Fruit fly (Drosophila melanogaster) whole organism, embryonic: Measurements from ENCODE around the gene CG34309.

ENCODE experiments used
- CG10267 ChIP-seq: fragments of 200-800 bp; sonication (Bioruptor generic); optimal IDR thresholded peaks from 2 replicates; lab custom pipeline; 2018; ENCODE audit warnings: missing biosample characterization, mild to moderate bottlenecking, missing genetic modification characterization, moderate library complexity
- CG11093 ChIP-seq: fragments of 200-800 bp; sonication (Bioruptor generic); IDR thresholded peaks from 3 replicates; pipeline ENCODE4 v1.3.6; 2022; ENCODE audit warnings: missing biosample characterization, missing genetic modification characterization
- CG11504 ChIP-seq: fragments of 200-800 bp; sonication (Bioruptor generic); optimal IDR thresholded peaks from 3 replicates; lab custom pipeline; 2019; ENCODE audit warnings: missing biosample characterization, mild to moderate bottlenecking, missing genetic modification characterization, moderate library complexity
- CG13287 ChIP-seq: fragments of 200-800 bp; sonication (Bioruptor generic); IDR thresholded peaks from 2 replicates; pipeline ENCODE4 v1.3.6; 2022; ENCODE audit warnings: missing biosample characterization, missing genetic modification characterization; ENCODE audit not compliant: partially characterized antibody
- CG17359 ChIP-seq: fragments of 200-800 bp; sonication (Bioruptor generic); optimal IDR thresholded peaks from 3 replicates; lab custom pipeline; 2018; ENCODE audit warnings: missing biosample characterization, mild to moderate bottlenecking, missing genetic modification characterization, moderate library complexity
- CG17612 ChIP-seq: fragments of 200-800 bp; sonication (Bioruptor generic); IDR thresholded peaks from 2 replicates; pipeline ENCODE4 v1.3.6; 2022; ENCODE audit warnings: missing biosample characterization, missing genetic modification characterization
- CG17829 ChIP-seq: fragments of 200-800 bp; optimal IDR thresholded peaks from 2 replicates; lab custom pipeline; 2019; ENCODE audit warnings: missing biosample characterization, mild to moderate bottlenecking, missing genetic modification characterization, moderate library complexity
- CG2116 ChIP-seq: fragments of 200-800 bp; sonication (Bioruptor generic); optimal IDR thresholded peaks from 3 replicates; lab custom pipeline; 2018; ENCODE audit warnings: missing biosample characterization, mild to moderate bottlenecking, missing genetic modification characterization
- CG2875 ChIP-seq: fragments of 200-800 bp; sonication (Bioruptor generic); optimal IDR thresholded peaks from 2 replicates; lab custom pipeline; 2017; ENCODE audit warnings: missing biosample characterization, mild to moderate bottlenecking, missing genetic modification characterization, missing genetic modification reagents
- CG34376 ChIP-seq: fragments of 200-800 bp; sonication (Bioruptor generic); optimal IDR thresholded peaks from 2 replicates; lab custom pipeline; 2018; ENCODE audit warnings: missing biosample characterization, mild to moderate bottlenecking, missing genetic modification characterization
- CG4617 ChIP-seq: fragments of 200-800 bp; sonication (Bioruptor generic); optimal IDR thresholded peaks from 3 replicates; lab custom pipeline; 2016; ENCODE audit warnings: missing biosample characterization, missing genetic modification characterization, borderline replicate concordance
- CG4730 ChIP-seq: fragments of 200-800 bp; sonication (Bioruptor generic); IDR thresholded peaks from 2 replicates; pipeline ENCODE4 v1.3.6; 2022; ENCODE audit warnings: missing biosample characterization, missing genetic modification characterization
- CG6175 ChIP-seq: fragments of 200-800 bp; sonication (Bioruptor generic); IDR thresholded peaks from 3 replicates; pipeline ENCODE4 v1.3.6; 2022; ENCODE audit warnings: missing biosample characterization, missing genetic modification characterization
- CG6689 ChIP-seq: fragments of 200-800 bp; sonication (Bioruptor generic); IDR thresholded peaks from 2 replicates; pipeline ENCODE4 v1.3.6; 2022; ENCODE audit warnings: missing biosample characterization, missing genetic modification characterization
- CG6791 ChIP-seq: fragments of 200-800 bp; sonication (Bioruptor generic); IDR thresholded peaks from 3 replicates; pipeline ENCODE4 v1.3.6; 2022; ENCODE audit warnings: missing biosample characterization, missing genetic modification characterization; ENCODE audit not compliant: partially characterized antibody
- CG7745 ChIP-seq: fragments of 200-800 bp; sonication (Bioruptor generic); optimal IDR thresholded peaks from 2 replicates; lab custom pipeline; 2018; ENCODE audit warnings: missing biosample characterization, mild to moderate bottlenecking, missing genetic modification characterization, moderate library complexity
- CG8089 ChIP-seq: fragments of 200-800 bp; sonication (Bioruptor generic); optimal IDR thresholded peaks from 3 replicates; lab custom pipeline; 2016; ENCODE audit warnings: missing biosample characterization, missing genetic modification characterization
- CG8478 ChIP-seq: fragments of >200 bp; optimal IDR thresholded peaks from 2 replicates; lab custom pipeline; 2018
- Dfd ChIP-seq, 2 experiments: fragments of >200 bp; optimal IDR thresholded peaks; 2 replicates each; lab custom pipeline; 2017; ENCODE audit warnings: missing biosample characterization in 2 of 2, missing genetic modification characterization in 2 of 2
- Dll ChIP-seq: fragments of 200-800 bp; sonication (Bioruptor generic); IDR thresholded peaks from 4 replicates; pipeline ENCODE4 v1.3.6; 2022; ENCODE audit warnings: missing biosample characterization, missing genetic modification characterization; ENCODE audit not compliant: partially characterized antibody
- HLH4C ChIP-seq: fragments of 200-800 bp; sonication (Bioruptor generic); IDR thresholded peaks from 3 replicates; pipeline ENCODE4 v1.3.6; 2022; ENCODE audit warnings: missing biosample characterization, missing genetic modification characterization; ENCODE audit not compliant: partially characterized antibody
- HmgZ ChIP-seq: fragments of 200-800 bp; sonication (Bioruptor generic); optimal IDR thresholded peaks from 2 replicates; lab custom pipeline; 2018; ENCODE audit warnings: missing biosample characterization, mild to moderate bottlenecking, missing genetic modification characterization
- MBD-R2 ChIP-seq: fragments of 200-800 bp; sonication (Bioruptor generic); IDR thresholded peaks from 2 replicates; pipeline ENCODE4 v1.3.6; 2022; ENCODE audit warnings: missing biosample characterization, missing genetic modification characterization
- Nf-YB ChIP-seq: fragments of 200-800 bp; sonication (Bioruptor generic); optimal IDR thresholded peaks from 3 replicates; lab custom pipeline; 2019; ENCODE audit warnings: missing biosample characterization, mild to moderate bottlenecking, missing genetic modification characterization, moderate library complexity
- Nf-YC ChIP-seq: fragments of 200-800 bp; optimal IDR thresholded peaks from 3 replicates; lab custom pipeline; 2019; ENCODE audit warnings: missing biosample characterization, mild to moderate bottlenecking, missing genetic modification characterization, moderate library complexity
- Spps ChIP-seq: fragments of 200-800 bp; sonication (Bioruptor generic); optimal IDR thresholded peaks from 2 replicates; lab custom pipeline; 2018; ENCODE audit warnings: missing biosample characterization, mild to moderate bottlenecking, missing genetic modification characterization
- ara ChIP-seq: fragments of 200-800 bp; sonication (Bioruptor generic); IDR thresholded peaks from 2 replicates; pipeline ENCODE4 v1.3.6; 2022; ENCODE audit warnings: missing biosample characterization, missing genetic modification characterization
- cg ChIP-seq: fragments of 200-800 bp; sonication (Bioruptor generic); optimal IDR thresholded peaks from 3 replicates; lab custom pipeline; 2019; ENCODE audit warnings: missing biosample characterization, mild to moderate bottlenecking, missing genetic modification characterization, moderate library complexity
- ci ChIP-seq: fragments of 200-800 bp; sonication (Bioruptor generic); IDR thresholded peaks from 3 replicates; pipeline ENCODE4 v1.3.6; 2022; ENCODE audit warnings: missing biosample characterization, missing genetic modification characterization
- cwo ChIP-seq: fragments of 200-800 bp; sonication (Bioruptor generic); optimal IDR thresholded peaks from 3 replicates; lab custom pipeline; 2017; ENCODE audit warnings: missing biosample characterization, missing genetic modification characterization, mild to moderate bottlenecking, moderate library complexity, missing genetic modification reagents
- dimm ChIP-seq: fragments of 200-800 bp; sonication (Bioruptor generic); IDR thresholded peaks from 2 replicates; pipeline ENCODE4 v1.3.6; 2022; ENCODE audit warnings: missing biosample characterization, missing genetic modification characterization
- gce ChIP-seq: fragments of 200-800 bp; sonication (Bioruptor generic); IDR thresholded peaks from 3 replicates; pipeline ENCODE4 v1.3.6; 2022; ENCODE audit warnings: missing biosample characterization, missing genetic modification characterization
- gfzf ChIP-seq: fragments of 200-800 bp; sonication (Bioruptor generic); optimal IDR thresholded peaks from 2 replicates; lab custom pipeline; 2016; ENCODE audit warnings: missing biosample characterization, mild to moderate bottlenecking, missing genetic modification characterization, moderate library complexity
- gt ChIP-seq: fragments of 200-800 bp; sonication (Bioruptor generic); IDR thresholded peaks from 2 replicates; pipeline ENCODE4 v1.3.6; 2022; ENCODE audit warnings: missing biosample characterization, missing genetic modification characterization
- h ChIP-seq: fragments of >200 bp; optimal IDR thresholded peaks from 2 replicates; lab custom pipeline; 2017
- kni ChIP-seq: fragments of 200-800 bp; sonication (Bioruptor generic); optimal IDR thresholded peaks from 3 replicates; lab custom pipeline; 2017; ENCODE audit warnings: mild to moderate bottlenecking, missing biosample characterization, missing genetic modification reagents, missing genetic modification characterization
- lov ChIP-seq, 2 experiments: fragments of 200-800 bp in 1 of 2; fragments of >200 bp in 1 of 2; sonication (Bioruptor generic) in 1 of 2; IDR thresholded peaks in 1 of 2; optimal IDR thresholded peaks in 1 of 2; 2 replicates in 1 of 2; 3 replicates in 1 of 2; pipeline versions ENCODE4 v1.3.6 to Lab custom; 2017 to 2022; ENCODE audit warnings: missing biosample characterization in 1 of 2, missing genetic modification characterization in 1 of 2
- mld ChIP-seq: fragments of 200-800 bp; sonication (Bioruptor generic); IDR thresholded peaks from 3 replicates; pipeline ENCODE4 v1.3.6; 2022; ENCODE audit warnings: missing biosample characterization, missing genetic modification characterization; ENCODE audit not compliant: partially characterized antibody
- nerfin-2 ChIP-seq: fragments of 200-800 bp; sonication (Bioruptor generic); IDR thresholded peaks from 2 replicates; pipeline ENCODE4 v1.3.6; 2022; ENCODE audit warnings: missing biosample characterization, missing genetic modification characterization; ENCODE audit not compliant: partially characterized antibody
- psq ChIP-seq: fragments of 200-800 bp; sonication (Bioruptor generic); optimal IDR thresholded peaks from 2 replicates; lab custom pipeline; 2017; ENCODE audit warnings: missing biosample characterization, missing genetic modification characterization
- scrt ChIP-seq: fragments of 200-800 bp; sonication (Bioruptor generic); optimal IDR thresholded peaks from 2 replicates; lab custom pipeline; 2018; ENCODE audit warnings: missing biosample characterization, mild to moderate bottlenecking, missing genetic modification characterization, moderate library complexity
- sna ChIP-seq: fragments of 200-800 bp; sonication (Bioruptor generic); IDR thresholded peaks from 2 replicates; pipeline ENCODE4 v1.3.6; 2022; ENCODE audit warnings: missing biosample characterization, missing genetic modification characterization; ENCODE audit not compliant: partially characterized antibody
- sr ChIP-seq: fragments of 200-800 bp; sonication (Bioruptor generic); IDR thresholded peaks from 3 replicates; pipeline ENCODE4 v1.3.6; 2022; ENCODE audit warnings: missing biosample characterization, missing genetic modification characterization
- tna ChIP-seq: fragments of 200-800 bp; sonication (Bioruptor generic); IDR thresholded peaks from 2 replicates; pipeline ENCODE4 v1.3.6; 2022; ENCODE audit warnings: missing biosample characterization, missing genetic modification characterization; ENCODE audit not compliant: partially characterized antibody
- trem ChIP-seq: fragments of 200-800 bp; optimal IDR thresholded peaks from 3 replicates; lab custom pipeline; 2019; ENCODE audit warnings: missing biosample characterization, mild to moderate bottlenecking, missing genetic modification characterization, moderate library complexity

CG34309 gene

dm6 chr3R:13388160-13388870, 15.9 kb downstream of the CG34309 start, which contains the start of gene CG9799 (continued):
- TF ChIP-seq nerfin-2 (GFP tag; lab: Robert Waterston, UW) (peak; percentile 32; the same call in 1 of the 2 replicates), gce (GFP tag; lab: Robert Waterston, UW) (peak; percentile 7; the same call in 1 of the 3 replicates), CG17612 (GFP tag; lab: Robert Waterston, UW) (0 out of 2 replicates have a peak, but pooled peaks have one; percentile 10), ara (GFP tag; lab: Robert Waterston, UW) (0 out of 2 replicates have a peak, but pooled peaks have one; percentile 21), Dll (GFP tag; lab: Robert Waterston, UW) (peak; percentile 43; the same call in 1 of the 4 replicates), trem (peak; percentile 32), CG11093 (0 out of 3 replicates have a peak, but pooled peaks have one; percentile 44), CG17359 (tag; lab: Kevin White, UChicago) (no peak), gfzf (GFP tag; lab: Kevin White, UChicago) (peak; percentile 77), tna (0 out of 2 replicates have a peak, but pooled peaks have one; percentile 8), CG4730 (GFP tag; lab: Robert Waterston, UW) (no peak), CG2875 (GFP tag; lab: Kevin White, UChicago) (no peak), MBD-R2 (peak; percentile 42; the same call in 1 of the 2 replicates), Spps (tag; lab: Kevin White, UChicago) (no peak), sna (0 out of 2 replicates have a peak, but pooled peaks have one; percentile 14), mld (0 out of 3 replicates have a peak, but pooled peaks have one; percentile 14), HmgZ (tag; lab: Kevin White, UChicago) (peak; percentile 4), scrt (peak; percentile 9), CG6175 (peak; percentile 53; the same call in 1 of the 3 replicates), lov (optimal IDR thresholded peaks at IDR 0.05; lab: Kevin White, UChicago) (no peak), lov (GFP tag; IDR thresholded peaks at IDR 0.05; lab: Robert Waterston, UW) (peak; percentile 90), CG4617 (peak; percentile 44), CG10267 (tag; lab: Kevin White, UChicago) (peak; percentile 22), gt (GFP tag; lab: Robert Waterston, UW) (peak; percentile 42; the same call in 1 of the 2 replicates), CG2116 (peak; percentile 51), CG17829 (no peak)

dm6 chr3R:13390490-13390889, 18.1 kb downstream of the CG34309 start:
- no peak for TF ChIP-seq CG11504 (tag; lab: Kevin White, UChicago)

- TF ChIP-seq CG34376 (GFP tag; lab: Kevin White, UChicago) = peak; percentile 5
- no peak for TF ChIP-seq ci
- TF ChIP-seq, all 482 proteins: peak for 1
Measured at dm6 chr3R:13393009-13393408, 20.6 kb downstream of the CG34309 start.

- TF ChIP-seq h (lab: Kevin White, UChicago) (no peak), cwo (GFP tag; lab: Kevin White, UChicago) (no peak), psq (GFP tag; lab: Kevin White, UChicago) (no peak), cg (GFP tag; lab: Kevin White, UChicago) (peak; percentile 27), HLH4C (GFP tag; lab: Robert Waterston, UW) (no peak), CG6689 (GFP tag; lab: Robert Waterston, UW) (0 out of 2 replicates have a peak, but pooled peaks have one; percentile 7), CG8478 (lab: Kevin White, UChicago) (peak; percentile 36), CG13287 (GFP tag; lab: Robert Waterston, UW) (no peak), CG8089 (GFP tag; lab: Kevin White, UChicago) (no peak), Dfd (GFP tag; optimal IDR thresholded peaks at IDR 0.05; lab: Kevin White, UChicago) (peak in 1 of 2 experiments; percentile 14), Nf-YC (tag; lab: Kevin White, UChicago) (peak; percentile 90), Nf-YB (GFP tag; lab: Kevin White, UChicago) (peak; percentile 81), CG6791 (GFP tag; lab: Robert Waterston, UW) (no peak), dimm (GFP tag; lab: Robert Waterston, UW) (no peak), sr (GFP tag; lab: Robert Waterston, UW) (0 out of 3 replicates have a peak, but pooled peaks have one; percentile 21), CG7745 (tag; lab: Kevin White, UChicago) (no peak), kni (GFP tag; lab: Kevin White, UChicago) (no peak)
Measured at dm6 chr3R:13395133-13395532, 22.7 kb downstream of the CG34309 start, which contains the start of gene CCHa2. TSS of gene CCHa2 (minus strand) at chr3R:13395197.
